Worm (Caenorhabditis elegans) whole organism, L2 larva: ENCODE results near the gene mec-4.

Experiments used
- C34F6.9 ChIP-seq: fragments of 150-350 bp; optimal IDR thresholded peaks from 2 replicates; lab custom pipeline; 2014; ENCODE audit warnings: missing biosample characterization, missing genetic modification characterization
- ZK546.5 ChIP-seq: sonication (generic microtip); optimal IDR thresholded peaks from 2 replicates; lab custom pipeline; 2017; ENCODE audit warnings: missing biosample characterization, missing genetic modification characterization
- blmp-1 ChIP-seq: sonication (generic microtip); optimal IDR thresholded peaks from 2 replicates; lab custom pipeline; 2017; ENCODE audit warnings: missing genetic modification characterization, mild to moderate bottlenecking, missing compliant biosample characterization, antibody characterized with exemption, moderate library complexity; ENCODE audit not compliant: insufficient read depth
- egl-27 ChIP-seq: sonication (generic microtip); optimal IDR thresholded peaks from 3 replicates; lab custom pipeline; 2017; ENCODE audit warnings: missing biosample characterization, missing genetic modification reagents, missing genetic modification characterization
- mdl-1 ChIP-seq, 2 experiments: fragments of 150-350 bp in 1 of 2; sonication (generic microtip) in 1 of 2; optimal IDR thresholded peaks; 2 replicates each; lab custom pipeline; 2017; ENCODE audit warnings: missing biosample characterization in 2 of 2, missing genetic modification characterization in 2 of 2
- nhr-6 ChIP-seq: fragments of 150-350 bp; optimal IDR thresholded peaks from 2 replicates; lab custom pipeline; 2014; ENCODE audit warnings: missing biosample characterization, missing genetic modification characterization
- zag-1 ChIP-seq: fragments of 150-350 bp; optimal IDR thresholded peaks from 2 replicates; lab custom pipeline; 2014; ENCODE audit warnings: missing biosample characterization, missing genetic modification characterization

ce11 chrX:16770398-16770797 is 36.5 kb downstream of the mec-4 start, which contains the start of gene mct-6:
- TF ChIP-seq C34F6.9 (tag; lab: Kevin White, UChicago) (no peak), zag-1 (tag; lab: Kevin White, UChicago) (no peak), egl-27 (no peak), blmp-1 (tag; lab: Kevin White, UChicago) (no peak), ZK546.5 (tag; lab: Kevin White, UChicago) (no peak), nhr-6 (no peak), mdl-1 (tag; optimal IDR thresholded peaks at IDR 0.05; lab: Kevin White, UChicago) (no peak)
